Worm (Caenorhabditis elegans) whole organism, L4 larva: ENCODE results near the gene F33H12.7.

ENCODE experiments used
- ceh-82 ChIP-seq: sonication (generic microtip); optimal IDR thresholded peaks from 2 replicates; lab custom pipeline; 2017; ENCODE audit warnings: missing biosample characterization, missing genetic modification characterization
- dve-1 ChIP-seq: sonication (generic microtip); optimal IDR thresholded peaks from 2 replicates; lab custom pipeline; 2017; ENCODE audit warnings: antibody characterized with exemption, mild to moderate bottlenecking, missing genetic modification characterization, missing compliant biosample characterization; ENCODE audit not compliant: insufficient read depth
- nhr-102 ChIP-seq: sonication (generic microtip); optimal IDR thresholded peaks from 2 replicates; lab custom pipeline; 2016; ENCODE audit warnings: mild to moderate bottlenecking, missing genetic modification characterization, moderate library complexity, missing compliant biosample characterization
- nhr-76 ChIP-seq: fragments of 150-350 bp; optimal IDR thresholded peaks from 2 replicates; lab custom pipeline; 2014; ENCODE audit warnings: missing biosample characterization, missing genetic modification characterization

DNA sequence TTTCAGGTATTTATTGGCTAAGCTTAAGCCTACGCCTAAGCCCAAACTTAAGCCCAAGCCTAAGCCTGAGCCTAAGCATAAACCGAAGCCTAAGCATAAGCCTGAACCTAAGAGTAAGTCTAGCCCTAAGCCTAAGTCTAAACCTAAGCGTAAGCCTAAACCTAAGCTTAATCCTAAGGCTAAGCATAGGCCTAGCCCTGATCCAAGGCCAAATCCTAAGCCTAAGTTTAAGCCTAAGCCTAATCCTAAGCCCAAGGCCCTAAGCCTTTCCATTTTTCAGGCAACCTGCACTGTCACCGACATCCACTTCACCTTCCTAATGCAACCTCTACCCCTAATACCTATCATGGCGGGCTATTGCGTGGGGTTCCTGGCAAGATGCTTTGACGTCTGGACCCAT is 24.3 kb upstream of the F33H12.7 start:
- no peak for TF ChIP-seq nhr-102
- TF ChIP-seq ceh-82 (tag; lab: Kevin White, UChicago): no peak
- TF ChIP-seq nhr-76: no peak
- no peak for TF ChIP-seq dve-1
